Fruit fly (Drosophila melanogaster) whole organism, embryonic: ENCODE measurements around the gene Fer2.

ENCODE experiments used
- al ChIP-seq: fragments of 200-800 bp; sonication (Bioruptor generic); IDR thresholded peaks from 2 replicates; pipeline ENCODE4 v1.3.6; 2022; ENCODE audit warnings: missing biosample characterization, missing genetic modification characterization
- cato ChIP-seq: fragments of 200-800 bp; sonication (Bioruptor generic); optimal IDR thresholded peaks from 2 replicates; lab custom pipeline; 2016; ENCODE audit warnings: missing biosample characterization, missing genetic modification characterization, borderline replicate concordance
- gro ChIP-seq: fragments of 200-800 bp; sonication (Bioruptor generic); optimal IDR thresholded peaks from 2 replicates; lab custom pipeline; 2016; ENCODE audit warnings: missing biosample characterization, missing genetic modification characterization
- lmd ChIP-seq: fragments of 200-800 bp; sonication (Bioruptor generic); IDR thresholded peaks from 2 replicates; pipeline ENCODE4 v1.3.6; 2022; ENCODE audit warnings: missing biosample characterization, missing genetic modification characterization
- mld ChIP-seq: fragments of 200-800 bp; sonication (Bioruptor generic); IDR thresholded peaks from 3 replicates; pipeline ENCODE4 v1.3.6; 2022; ENCODE audit warnings: missing biosample characterization, missing genetic modification characterization; ENCODE audit not compliant: partially characterized antibody
- seq ChIP-seq: fragments of 200-800 bp; sonication (Bioruptor generic); IDR thresholded peaks from 2 replicates; pipeline ENCODE4 v1.3.6; 2022; ENCODE audit warnings: missing biosample characterization, missing genetic modification characterization

DNA sequence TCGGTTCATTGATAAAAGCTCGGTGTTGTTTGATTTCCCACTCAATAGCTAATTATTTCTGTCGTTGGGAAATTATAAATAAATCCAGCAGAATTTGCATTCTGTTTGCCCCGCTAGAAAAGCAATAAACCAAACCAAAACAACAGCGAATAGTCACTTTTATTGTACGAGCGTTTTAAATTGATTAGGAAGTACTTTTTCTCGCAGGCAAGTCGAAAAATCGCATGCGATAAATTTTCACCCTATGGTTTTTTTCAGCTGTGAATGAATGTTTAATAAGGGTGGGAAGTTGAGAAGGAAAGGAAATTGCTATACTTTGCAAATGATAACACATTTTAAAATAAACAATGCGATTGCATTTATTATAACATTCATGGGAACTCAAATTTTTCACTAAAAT, 4.9 kb upstream of the Fer2 start:
- TF ChIP-seq al (GFP tag; lab: Robert Waterston, UW) (no peak), cato (no peak), seq (no peak), mld (no peak), gro (GFP tag; lab: Kevin White, UChicago) (no peak), lmd (GFP tag; lab: Robert Waterston, UW) (no peak)
